Worm (Caenorhabditis elegans) whole organism, L4 larva: ENCODE results near the gene fis-2.

Source experiments
- F26F4.8 ChIP-seq: fragments of 200-800 bp; sonication (Bioruptor generic); conservative IDR thresholded peaks from 2 replicates; pipeline ENCODE4 v1.3.6; 2022; ENCODE audit warnings: missing genetic modification characterization, missing compliant biosample characterization
- F37D6.2 ChIP-seq: sonication (generic microtip); optimal IDR thresholded peaks from 2 replicates; lab custom pipeline; 2016; ENCODE audit warnings: mild to moderate bottlenecking, missing genetic modification characterization, missing compliant biosample characterization
- R02D3.7 ChIP-seq: fragments of 150-350 bp; sonication (generic microtip); optimal IDR thresholded peaks from 3 replicates; lab custom pipeline; 2014; ENCODE audit warnings: missing biosample characterization, missing genetic modification characterization
- Y105C5A.15 ChIP-seq: fragments of 200-800 bp; sonication (Bioruptor generic); IDR thresholded peaks from 2 replicates; pipeline ENCODE4 v1.3.6; 2022; ENCODE audit warnings: missing genetic modification characterization, missing compliant biosample characterization
- Y5F2A.4 ChIP-seq: fragments of 200-800 bp; sonication (Bioruptor generic); optimal IDR thresholded peaks from 2 replicates; lab custom pipeline; 2018; ENCODE audit warnings: mild to moderate bottlenecking, missing genetic modification characterization, missing compliant biosample characterization
- Y75B8A.6 ChIP-seq: fragments of 200-800 bp; sonication (Bioruptor generic); IDR thresholded peaks from 2 replicates; pipeline ENCODE4 v1.3.6; 2022; ENCODE audit warnings: missing genetic modification reagents, missing genetic modification characterization, missing compliant biosample characterization
- aha-1 ChIP-seq: fragments of 150-350 bp; peaks from one replicate; lab custom pipeline; 2014; ENCODE audit warnings: missing biosample characterization, missing genetic modification characterization
- attf-4 ChIP-seq: sonication (generic microtip); optimal IDR thresholded peaks from 3 replicates; lab custom pipeline; 2017; ENCODE audit warnings: missing biosample characterization, missing genetic modification characterization
- ceh-28 ChIP-seq: fragments of 150-350 bp; optimal IDR thresholded peaks from 2 replicates; lab custom pipeline; 2014; ENCODE audit warnings: missing biosample characterization, missing genetic modification reagents, missing genetic modification characterization
- ceh-82 ChIP-seq: sonication (generic microtip); optimal IDR thresholded peaks from 2 replicates; lab custom pipeline; 2017; ENCODE audit warnings: missing biosample characterization, missing genetic modification characterization
- daf-12 ChIP-seq: fragments of 150-350 bp; optimal IDR thresholded peaks from 2 replicates; lab custom pipeline; 2014; ENCODE audit warnings: missing biosample characterization, missing genetic modification reagents, missing genetic modification characterization
- daf-16 ChIP-seq, 3 experiments: sonication (generic microtip); optimal IDR thresholded peaks; 2 replicates each; lab custom pipeline; 2016 to 2017; ENCODE audit warnings: missing genetic modification characterization in 3 of 3, missing genetic modification reagents in 3 of 3, mild to moderate bottlenecking in 2 of 3, missing compliant biosample characterization in 2 of 3, missing biosample characterization in 1 of 3, moderate library complexity in 1 of 3
- dpl-1 ChIP-seq: fragments of 150-350 bp; optimal IDR thresholded peaks from 2 replicates; lab custom pipeline; 2014; ENCODE audit warnings: missing biosample characterization, missing genetic modification reagents, missing genetic modification characterization
- fkh-10 ChIP-seq: fragments of 150-350 bp; optimal IDR thresholded peaks from 2 replicates; lab custom pipeline; 2014; ENCODE audit warnings: missing biosample characterization, missing genetic modification reagents, missing genetic modification characterization
- gei-8 ChIP-seq: fragments of 200-800 bp; sonication (Bioruptor generic); optimal IDR thresholded peaks from 2 replicates; lab custom pipeline; 2018; ENCODE audit warnings: mild to moderate bottlenecking, missing genetic modification characterization, missing compliant biosample characterization
- lin-13 ChIP-seq: fragments of 150-350 bp; optimal IDR thresholded peaks from 2 replicates; lab custom pipeline; 2014; ENCODE audit warnings: missing biosample characterization, missing genetic modification reagents, missing genetic modification characterization
- lin-29 ChIP-seq: fragments of 200-800 bp; sonication (Bioruptor generic); IDR thresholded peaks from 2 replicates; pipeline ENCODE4 v1.3.6; 2022; ENCODE audit warnings: missing genetic modification reagents, missing genetic modification characterization, missing compliant biosample characterization
- lsy-2 ChIP-seq, 2 experiments: fragments of 150-350 bp in 1 of 2; sonication (generic microtip) in 1 of 2; optimal IDR thresholded peaks; 2 replicates each; lab custom pipeline; 2014 to 2017; ENCODE audit warnings: missing biosample characterization in 2 of 2, missing genetic modification characterization in 2 of 2
- madf-5 ChIP-seq, 2 experiments: fragments of 200-800 bp; sonication (Bioruptor generic); IDR thresholded peaks; 2 replicates each; pipeline ENCODE4 v1.3.6; 2022; ENCODE audit warnings: missing compliant biosample characterization in 2 of 2, missing genetic modification characterization in 2 of 2
- mxl-3 ChIP-seq: fragments of 200-800 bp; sonication (Bioruptor generic); optimal IDR thresholded peaks from 2 replicates; lab custom pipeline; 2018; ENCODE audit warnings: mild to moderate bottlenecking, missing genetic modification characterization, missing compliant biosample characterization
- nhr-10 ChIP-seq: fragments of 150-350 bp; optimal IDR thresholded peaks from 2 replicates; lab custom pipeline; 2014; ENCODE audit warnings: missing biosample characterization, missing genetic modification characterization
- nhr-77 ChIP-seq: fragments of 150-350 bp; optimal IDR thresholded peaks from 2 replicates; lab custom pipeline; 2014; ENCODE audit warnings: missing biosample characterization, missing genetic modification characterization
- pha-4 ChIP-seq, 2 experiments: fragments of 150-350 bp in 1 of 2; fragments of 200-800 bp in 1 of 2; sonication (Bioruptor generic) in 1 of 2; IDR thresholded peaks in 1 of 2; optimal IDR thresholded peaks in 1 of 2; 2 replicates each; pipeline versions ENCODE4 v1.3.6 to Lab custom; 2014 to 2022; ENCODE audit warnings: missing genetic modification characterization in 2 of 2, missing genetic modification reagents in 2 of 2, missing biosample characterization in 1 of 2, missing compliant biosample characterization in 1 of 2
- php-3 ChIP-seq: fragments of 200-800 bp; sonication (Bioruptor generic); IDR thresholded peaks from 2 replicates; pipeline ENCODE4 v1.3.6; 2022; ENCODE audit warnings: missing genetic modification reagents, missing genetic modification characterization, missing compliant biosample characterization
- rbr-2 ChIP-seq: sonication (generic microtip); optimal IDR thresholded peaks from 2 replicates; lab custom pipeline; 2016; ENCODE audit warnings: missing genotype, missing genetic modification characterization, missing compliant biosample characterization
- saeg-2 ChIP-seq: fragments of 200-800 bp; sonication (Bioruptor generic); IDR thresholded peaks from 2 replicates; pipeline ENCODE4 v1.3.6; 2022; ENCODE audit warnings: missing genetic modification reagents, missing genetic modification characterization, missing compliant biosample characterization
- skn-1 ChIP-seq: fragments of 150-350 bp; optimal IDR thresholded peaks from 2 replicates; lab custom pipeline; 2014; ENCODE audit warnings: missing biosample characterization, missing genetic modification characterization
- snpc-4 ChIP-seq: fragments of 150-350 bp; optimal IDR thresholded peaks from 2 replicates; lab custom pipeline; 2014; ENCODE audit warnings: missing biosample characterization, missing genetic modification characterization
- spr-1 ChIP-seq: sonication (generic microtip); optimal IDR thresholded peaks from 2 replicates; lab custom pipeline; 2016; ENCODE audit warnings: mild to moderate bottlenecking, missing genetic modification characterization, missing compliant biosample characterization
- unc-62 ChIP-seq, 3 experiments: fragments of 150-350 bp in 1 of 3; sonication (generic microtip); optimal IDR thresholded peaks in 2 of 3; peaks in 1 of 3; 1 replicate in 1 of 3; 2 replicates in 2 of 3; lab custom pipeline; 2014 to 2017; ENCODE audit warnings: missing biosample characterization in 3 of 3, missing genetic modification characterization in 3 of 3, missing genetic modification reagents in 3 of 3, missing genotype in 1 of 3
- vab-7 ChIP-seq: fragments of 200-800 bp; sonication (Bioruptor generic); IDR thresholded peaks from 2 replicates; pipeline ENCODE4 v1.3.6; 2022; ENCODE audit warnings: missing genetic modification reagents, missing genetic modification characterization, missing compliant biosample characterization
- zfp-3 ChIP-seq: fragments of 200-800 bp; sonication (Bioruptor generic); conservative IDR thresholded peaks from 2 replicates; pipeline ENCODE4 v1.3.6; 2022; ENCODE audit warnings: missing genetic modification reagents, missing genetic modification characterization, missing compliant biosample characterization
- zip-11 ChIP-seq: fragments of 200-800 bp; sonication (Bioruptor generic); IDR thresholded peaks from 2 replicates; pipeline ENCODE4 v1.3.6; 2022; ENCODE audit warnings: missing genetic modification characterization, missing compliant biosample characterization
- ztf-7 ChIP-seq: fragments of 150-350 bp; optimal IDR thresholded peaks from 2 replicates; lab custom pipeline; 2014; ENCODE audit warnings: missing biosample characterization, missing genetic modification characterization

The fis-2 gene

ce11 chrX:8286740-8287299 is 1.8 kb upstream of the fis-2 start, which contains the start of gene sec-16A.2 (continued):
- no peak for TF ChIP-seq pha-4 (GFP tag; IDR thresholded peaks at IDR 0.05; lab: Robert Waterston, UW)
- peak; percentile 64 for TF ChIP-seq pha-4 (tag; optimal IDR thresholded peaks at IDR 0.05; lab: Kevin White, UChicago)
- TF ChIP-seq Y105C5A.15 (GFP tag; lab: Robert Waterston, UW), result no peak
- TF ChIP-seq ceh-28 (tag; lab: Kevin White, UChicago), result no peak
- no peak for TF ChIP-seq nhr-10 (tag; lab: Kevin White, UChicago)
- TF ChIP-seq skn-1, result no peak
- TF ChIP-seq R02D3.7 (tag; lab: Kevin White, UChicago), result no peak
- TF ChIP-seq nhr-77, result peak; percentile 67
- TF ChIP-seq fkh-10 (GFP tag; lab: Kevin White, UChicago), result peak; percentile 23
- TF ChIP-seq rbr-2 (tag; lab: Kevin White, UChicago), result peak; percentile 61
- no peak for TF ChIP-seq php-3 (GFP tag; lab: Robert Waterston, UW)

ce11 chrX:8286164-8286563 is 1.1 kb upstream of the fis-2 start:
- no peak for TF ChIP-seq attf-4 (tag; lab: Kevin White, UChicago)
- TF ChIP-seq daf-12 (tag; lab: Kevin White, UChicago), result no peak
- TF ChIP-seq madf-5 (GFP tag; IDR thresholded peaks at IDR 0.05; lab: Robert Waterston, UW), result no peak
- TF ChIP-seq gei-8, result no peak
- no peak for TF ChIP-seq ceh-28 (tag; lab: Kevin White, UChicago)
- no peak for TF ChIP-seq saeg-2 (GFP tag; lab: Robert Waterston, UW)
- TF ChIP-seq zfp-3 (GFP tag; lab: Robert Waterston, UW), result no peak
- TF ChIP-seq lin-29 (GFP tag; lab: Robert Waterston, UW), result no peak
- TF ChIP-seq F26F4.8 (GFP tag; lab: Robert Waterston, UW), result no peak
- TF ChIP-seq vab-7 (GFP tag; lab: Robert Waterston, UW), result no peak
- TF ChIP-seq lsy-2 (tag; optimal IDR thresholded peaks at IDR 0.05; lab: Kevin White, UChicago), result no peak
- no peak for TF ChIP-seq spr-1
- TF ChIP-seq daf-16 (GFP tag; optimal IDR thresholded peaks at IDR 0.05; lab: Kevin White, UChicago), result no peak
- no peak for TF ChIP-seq daf-16 (tag; optimal IDR thresholded peaks at IDR 0.05; lab: Kevin White, UChicago)
- TF ChIP-seq ztf-7, result no peak
- no peak for TF ChIP-seq ceh-82
- no peak for TF ChIP-seq mxl-3 (GFP tag; lab: Kevin White, UChicago)
- TF ChIP-seq snpc-4 (tag; lab: Kevin White, UChicago), result no peak
- no peak for TF ChIP-seq F37D6.2

- TF ChIP-seq unc-62 (GFP tag; optimal IDR thresholded peaks at IDR 0.05 in 1 of 2; lab: Kevin White, UChicago) (peak in 1 of 2 experiments; percentile 25), unc-62 (tag; optimal IDR thresholded peaks at IDR 0.05; lab: Kevin White, UChicago) (no peak), Y5F2A.4 (no peak), dpl-1 (no peak), lin-13 (GFP tag; lab: Kevin White, UChicago) (no peak), aha-1 (tag; lab: Kevin White, UChicago) (peak; percentile 94)
Measured at ce11 chrX:8284003-8284402, 1.0 kb downstream of the fis-2 start.

ce11 chrX:8276984-8277383 is 8.0 kb downstream of the fis-2 start:
- TF ChIP-seq zip-11 (GFP tag; lab: Robert Waterston, UW), result no peak
- peak; percentile 59 for TF ChIP-seq aha-1 (tag; lab: Kevin White, UChicago)
- no peak for TF ChIP-seq Y75B8A.6
- peak in 1 of 2 experiments; percentile 92 for TF ChIP-seq daf-16 (GFP tag; optimal IDR thresholded peaks at IDR 0.05; lab: Kevin White, UChicago)
- TF ChIP-seq daf-16 (tag; optimal IDR thresholded peaks at IDR 0.05; lab: Kevin White, UChicago), result no peak
- TF ChIP-seq, all 104 proteins: peak for 2
